Worm (Caenorhabditis elegans): ENCODE data around the gene F09E5.14.

F09E5.14 gene

DNA sequence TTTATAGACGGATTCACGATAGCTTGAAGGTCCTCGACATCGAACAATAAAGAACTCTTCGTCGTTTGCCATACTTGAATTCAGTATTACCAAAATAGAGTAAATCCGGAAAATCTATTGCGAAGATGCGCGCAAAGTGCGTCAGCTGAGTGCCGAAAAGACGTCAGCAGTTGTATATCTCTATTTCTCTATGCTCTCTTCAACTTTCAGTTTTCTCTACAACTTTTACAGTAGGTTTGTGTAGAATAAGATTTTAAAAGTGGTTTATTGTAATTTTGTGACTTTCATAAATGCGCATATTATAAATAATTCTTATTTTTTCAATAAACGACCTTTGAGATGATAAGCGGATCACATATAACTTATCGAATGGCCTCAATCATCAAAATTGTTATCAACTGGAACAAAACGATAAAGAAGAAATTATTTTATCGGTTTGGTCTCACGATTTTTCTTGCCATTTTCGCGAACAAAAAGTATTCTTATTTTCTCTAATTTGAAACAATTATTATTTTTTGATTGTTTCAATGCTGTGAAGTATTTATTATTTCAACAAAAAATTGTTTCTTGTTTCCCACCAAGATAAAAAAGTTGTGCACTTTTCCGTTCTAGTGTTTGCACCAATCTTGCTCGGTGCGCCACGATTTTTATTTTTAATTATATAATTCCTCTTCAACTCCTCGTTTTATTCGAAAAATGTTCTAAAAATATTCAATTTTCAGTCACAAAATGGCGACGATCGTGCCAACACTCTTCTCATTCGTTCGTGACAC, 28.8 kb upstream of the F09E5.14 start, which contains the start of the genes agt-2 and F09E5.3:
TSS of gene agt-2 (minus strand) at position 553 of the 773 bp plus-strand sequence.
TSS of gene F09E5.3 (plus strand) at position 723 of the 773 bp plus-strand sequence.
- no peak for TF ChIP-seq egl-27 (tag; optimal IDR thresholded peaks at IDR 0.05)
- no peak for TF ChIP-seq lim-7 (GFP tag; IDR thresholded peaks at IDR 0.05)
- TF ChIP-seq lin-38 (GFP tag; IDR thresholded peaks at IDR 0.05), result peak; percentile 86
- TF ChIP-seq Y48G9A.11 (GFP tag; IDR thresholded peaks at IDR 0.05), result no peak
- TF ChIP-seq ceh-82 (tag; optimal IDR thresholded peaks at IDR 0.05), result no peak
- TF ChIP-seq mep-1 (tag; optimal IDR thresholded peaks at IDR 0.05), result peak; percentile 95
- TF ChIP-seq lin-1 (GFP tag; IDR thresholded peaks at IDR 0.05), result no peak
- peak; percentile 32 for TF ChIP-seq ces-1 (GFP tag; optimal IDR thresholded peaks at IDR 0.05)
- no peak for TF ChIP-seq attf-4 (tag; optimal IDR thresholded peaks at IDR 0.05)
- no peak for TF ChIP-seq snpc-4 (tag; optimal IDR thresholded peaks at IDR 0.05)
- no peak for TF ChIP-seq lir-3 (tag; optimal IDR thresholded peaks at IDR 0.05)
- TF ChIP-seq ctbp-1 (GFP tag; IDR thresholded peaks at IDR 0.05), result peak; percentile 80; the same call in 1 of the 2 replicates
- no peak for TF ChIP-seq skn-1 (tag; optimal IDR thresholded peaks at IDR 0.05)
- TF ChIP-seq jun-1 (tag; optimal IDR thresholded peaks at IDR 0.05), result no peak
- TF ChIP-seq hif-1 (tag; optimal IDR thresholded peaks at IDR 0.05), result peak in 1 of 2 experiments; percentile 58
- TF ChIP-seq zfp-3 (GFP tag; conservative IDR thresholded peaks at IDR 0.05), result peak; percentile 74
- peak; percentile 68 to 96 for TF ChIP-seq lsy-2 (tag; optimal IDR thresholded peaks at IDR 0.05)
- no peak for TF ChIP-seq nhr-10 (tag; optimal IDR thresholded peaks at IDR 0.05)
- TF ChIP-seq F37D6.2 (tag; optimal IDR thresholded peaks at IDR 0.05), result peak; percentile 83
- TF ChIP-seq ceh-44 (GFP tag; IDR thresholded peaks at IDR 0.05), result no peak
- peak; percentile 81 for TF ChIP-seq hlh-30 (tag; optimal IDR thresholded peaks at IDR 0.05; ENCODE audit: insufficient read depth)
- no peak for TF ChIP-seq sdz-12 (GFP tag; optimal IDR thresholded peaks at IDR 0.05)
- TF ChIP-seq zip-11 (GFP tag; IDR thresholded peaks at IDR 0.05), result no peak
- peak; percentile 48 for TF ChIP-seq zip-2 (tag; optimal IDR thresholded peaks at IDR 0.05)
- TF ChIP-seq nhr-25 (tag; optimal IDR thresholded peaks at IDR 0.05; ENCODE audit: borderline replicate concordance, insufficient read depth), result peak; percentile 73
- 0 out of 2 replicates have a peak, but pooled peaks have one; percentile 17 for TF ChIP-seq nhr-42 (GFP tag; IDR thresholded peaks at IDR 0.05)
- TF ChIP-seq lin-29 (GFP tag; IDR thresholded peaks at IDR 0.05), result peak; percentile 51; the same call in 1 of the 2 replicates
- TF ChIP-seq rbr-2 (tag; optimal IDR thresholded peaks at IDR 0.05), result peak; percentile 89
- peak; percentile 47 for TF ChIP-seq tra-1 (GFP tag; IDR thresholded peaks at IDR 0.05)
- peak; percentile 23 for TF ChIP-seq zfp-2 (tag; optimal IDR thresholded peaks at IDR 0.05)
- TF ChIP-seq pqm-1 (tag; optimal IDR thresholded peaks at IDR 0.05), result peak; percentile 74
- TF ChIP-seq F26F4.8 (GFP tag; conservative IDR thresholded peaks at IDR 0.05), result no peak
- TF ChIP-seq fkh-10 (GFP tag; optimal IDR thresholded peaks at IDR 0.05), result peak; percentile 86
- TF ChIP-seq ceh-62 (tag; optimal IDR thresholded peaks at IDR 0.05), result no peak
- peak; percentile 82 for TF ChIP-seq nhr-77 (tag; optimal IDR thresholded peaks at IDR 0.05)
- TF ChIP-seq dmd-6 (GFP tag; IDR thresholded peaks at IDR 0.05), result peak; percentile 83
- TF ChIP-seq nhr-76 (tag; optimal IDR thresholded peaks at IDR 0.05), result no peak
- TF ChIP-seq pha-4 (GFP tag; IDR thresholded peaks at IDR 0.05), result peak; percentile 65
- peak; percentile 15 for TF ChIP-seq pha-4 (tag; optimal IDR thresholded peaks at IDR 0.05)
- TF ChIP-seq lin-15B (tag; optimal IDR thresholded peaks at IDR 0.05), result no peak
- TF ChIP-seq F10B5.3 (tag; optimal IDR thresholded peaks at IDR 0.05), result peak; percentile 65
- TF ChIP-seq nhr-41 (GFP tag; IDR thresholded peaks at IDR 0.05), result no peak
- TF ChIP-seq nhr-11 (tag; optimal IDR thresholded peaks at IDR 0.05), result peak; percentile 89
- peak; percentile 58 for TF ChIP-seq duxl-1 (tag; optimal IDR thresholded peaks at IDR 0.05; ENCODE audit: poor library complexity)
- peak; percentile 90 for TF ChIP-seq T26A8.4 (GFP tag; IDR thresholded peaks at IDR 0.05)
- peak; percentile 86 for TF ChIP-seq aha-1 (tag)
- TF ChIP-seq arid-1 (GFP tag; conservative IDR thresholded peaks at IDR 0.05), result peak; percentile 54; the same call in 1 of the 2 replicates
- peak; percentile 83 for TF ChIP-seq hlh-11 (tag; optimal IDR thresholded peaks at IDR 0.05)
- peak; percentile 73; the same call in 1 of the 2 replicates for TF ChIP-seq hmg-1.1 (GFP tag; IDR thresholded peaks at IDR 0.05)
- peak; percentile 27 for TF ChIP-seq unc-130 (GFP tag; optimal IDR thresholded peaks at IDR 0.05)

Data from whole organism, L4 larva.